Worm (Caenorhabditis elegans) whole organism, L2 larva: ENCODE data around the gene ceh-57.

Source experiments
- C34F6.9 ChIP-seq: fragments of 150-350 bp; optimal IDR thresholded peaks from 2 replicates; lab custom pipeline; 2014; ENCODE audit warnings: missing biosample characterization, missing genetic modification characterization
- F13H6.1 ChIP-seq: sonication (generic microtip); optimal IDR thresholded peaks from 2 replicates; lab custom pipeline; 2016; ENCODE audit warnings: missing genetic modification characterization, missing compliant biosample characterization
- R02D3.7 ChIP-seq: fragments of 150-350 bp; optimal IDR thresholded peaks from 2 replicates; lab custom pipeline; 2014; ENCODE audit warnings: missing biosample characterization, missing genetic modification characterization
- Y55F3AM.14 ChIP-seq: fragments of 200-800 bp; sonication (Bioruptor generic); optimal IDR thresholded peaks from 2 replicates; lab custom pipeline; 2018; ENCODE audit warnings: mild to moderate bottlenecking, missing genetic modification characterization, missing compliant biosample characterization
- ZK546.5 ChIP-seq: sonication (generic microtip); optimal IDR thresholded peaks from 2 replicates; lab custom pipeline; 2017; ENCODE audit warnings: missing biosample characterization, missing genetic modification characterization
- ama-1 ChIP-seq: fragments of 150-350 bp; optimal IDR thresholded peaks from 2 replicates; lab custom pipeline; 2018; ENCODE audit warnings: inconsistent platforms
- blmp-1 ChIP-seq: sonication (generic microtip); optimal IDR thresholded peaks from 2 replicates; lab custom pipeline; 2017; ENCODE audit warnings: missing genetic modification characterization, mild to moderate bottlenecking, missing compliant biosample characterization, antibody characterized with exemption, moderate library complexity; ENCODE audit not compliant: insufficient read depth
- ceh-82 ChIP-seq: fragments of 150-350 bp; optimal IDR thresholded peaks from 2 replicates; lab custom pipeline; 2014; ENCODE audit warnings: missing biosample characterization, missing genetic modification characterization
- crh-2 ChIP-seq: sonication (generic microtip); optimal IDR thresholded peaks from 2 replicates; lab custom pipeline; 2017; ENCODE audit warnings: missing biosample characterization, missing genetic modification characterization
- dmd-4 ChIP-seq: sonication (generic microtip); optimal IDR thresholded peaks from 2 replicates; lab custom pipeline; 2017; ENCODE audit warnings: missing biosample characterization, missing genetic modification characterization
- elt-3 ChIP-seq: sonication (generic microtip); optimal IDR thresholded peaks from 2 replicates; lab custom pipeline; 2017; ENCODE audit warnings: missing biosample characterization, missing genetic modification characterization
- fos-1 ChIP-seq: fragments of 150-350 bp; optimal IDR thresholded peaks from 2 replicates; lab custom pipeline; 2014; ENCODE audit warnings: missing biosample characterization, missing genetic modification characterization
- gmeb-1 ChIP-seq: fragments of 150-350 bp; optimal IDR thresholded peaks from 2 replicates; lab custom pipeline; 2014; ENCODE audit warnings: missing biosample characterization, missing genetic modification characterization
- lin-11 ChIP-seq: fragments of 150-350 bp; sonication (generic microtip); optimal IDR thresholded peaks from 2 replicates; lab custom pipeline; 2014; ENCODE audit warnings: missing biosample characterization, missing genetic modification characterization, inconsistent platforms, mixed read lengths
- lin-39 ChIP-seq: fragments of 150-350 bp; optimal IDR thresholded peaks from 2 replicates; lab custom pipeline; 2014; ENCODE audit warnings: missing biosample characterization, missing genetic modification reagents, missing genetic modification characterization
- lsy-2 ChIP-seq, 2 experiments: fragments of 150-350 bp in 1 of 2; sonication (generic microtip) in 1 of 2; optimal IDR thresholded peaks; 2 replicates each; lab custom pipeline; 2014 to 2017; ENCODE audit warnings: missing biosample characterization in 2 of 2, missing genetic modification characterization in 2 of 2
- mab-5 ChIP-seq: fragments of 150-350 bp; optimal IDR thresholded peaks from 2 replicates; lab custom pipeline; 2014; ENCODE audit warnings: missing biosample characterization, missing genetic modification characterization
- mdl-1 ChIP-seq, 2 experiments: fragments of 150-350 bp in 1 of 2; sonication (generic microtip) in 1 of 2; optimal IDR thresholded peaks; 2 replicates each; lab custom pipeline; 2017; ENCODE audit warnings: missing biosample characterization in 2 of 2, missing genetic modification characterization in 2 of 2
- nhr-10 ChIP-seq: sonication (generic microtip); optimal IDR thresholded peaks from 2 replicates; lab custom pipeline; 2017; ENCODE audit warnings: missing biosample characterization, missing genetic modification characterization
- nhr-11 ChIP-seq: fragments of 150-350 bp; optimal IDR thresholded peaks from 2 replicates; lab custom pipeline; 2014; ENCODE audit warnings: missing biosample characterization, missing genetic modification characterization
- nhr-129 ChIP-seq: fragments of 150-350 bp; optimal IDR thresholded peaks from 2 replicates; lab custom pipeline; 2014; ENCODE audit warnings: missing biosample characterization, missing genetic modification characterization
- nhr-21 ChIP-seq: fragments of 150-350 bp; optimal IDR thresholded peaks from 2 replicates; lab custom pipeline; 2014; ENCODE audit warnings: missing biosample characterization, missing genetic modification characterization
- nhr-23 ChIP-seq: fragments of 150-350 bp; optimal IDR thresholded peaks from 2 replicates; lab custom pipeline; 2014; ENCODE audit warnings: missing biosample characterization, missing genetic modification reagents, missing genetic modification characterization
- nhr-237 ChIP-seq: fragments of 150-350 bp; optimal IDR thresholded peaks from 2 replicates; lab custom pipeline; 2014; ENCODE audit warnings: missing biosample characterization, missing genetic modification characterization
- nhr-6 ChIP-seq: fragments of 150-350 bp; optimal IDR thresholded peaks from 2 replicates; lab custom pipeline; 2014; ENCODE audit warnings: missing biosample characterization, missing genetic modification characterization
- nhr-77 ChIP-seq: fragments of 150-350 bp; optimal IDR thresholded peaks from 2 replicates; lab custom pipeline; 2014; ENCODE audit warnings: missing biosample characterization, missing genetic modification characterization
- peb-1 ChIP-seq: fragments of 150-350 bp; optimal IDR thresholded peaks from 2 replicates; lab custom pipeline; 2014; ENCODE audit warnings: missing biosample characterization, missing genetic modification characterization
- sem-4 ChIP-seq: fragments of 150-350 bp; optimal IDR thresholded peaks from 2 replicates; lab custom pipeline; 2014; ENCODE audit warnings: missing biosample characterization, missing genetic modification reagents, missing genetic modification characterization
- skn-1 ChIP-seq: sonication (generic microtip); optimal IDR thresholded peaks from 2 replicates; lab custom pipeline; 2017; ENCODE audit warnings: missing biosample characterization, missing genetic modification characterization
- sma-3 ChIP-seq: sonication (generic microtip); optimal IDR thresholded peaks from 2 replicates; lab custom pipeline; 2016; ENCODE audit warnings: missing genetic modification reagents, missing genetic modification characterization, missing compliant biosample characterization
- sma-9 ChIP-seq, 2 experiments: fragments of 150-350 bp in 1 of 2; sonication (generic microtip) in 1 of 2; optimal IDR thresholded peaks; 2 replicates each; lab custom pipeline; 2014 to 2016; ENCODE audit warnings: missing genetic modification characterization in 2 of 2, mild to moderate bottlenecking in 1 of 2, missing biosample characterization in 1 of 2, missing compliant biosample characterization in 1 of 2, missing genetic modification reagents in 1 of 2, moderate library complexity in 1 of 2
- unc-55 ChIP-seq: fragments of 150-350 bp; sonication (generic microtip); optimal IDR thresholded peaks from 3 replicates; lab custom pipeline; 2014; ENCODE audit warnings: missing biosample characterization, missing genetic modification reagents, missing genetic modification characterization
- unc-62 ChIP-seq: fragments of 150-350 bp; optimal IDR thresholded peaks from 2 replicates; lab custom pipeline; 2014; ENCODE audit warnings: missing biosample characterization, missing genetic modification reagents, missing genetic modification characterization
- zag-1 ChIP-seq: fragments of 150-350 bp; optimal IDR thresholded peaks from 2 replicates; lab custom pipeline; 2014; ENCODE audit warnings: missing biosample characterization, missing genetic modification characterization
- ztf-1 ChIP-seq: fragments of 200-800 bp; sonication (Bioruptor generic); conservative IDR thresholded peaks from 2 replicates; pipeline ENCODE4 v1.3.6; 2022; ENCODE audit warnings: missing genetic modification characterization, missing compliant biosample characterization
- ztf-11 ChIP-seq: sonication (generic microtip); optimal IDR thresholded peaks from 2 replicates; lab custom pipeline; 2017; ENCODE audit warnings: missing biosample characterization, missing genetic modification characterization
- ztf-4 ChIP-seq: fragments of 150-350 bp; optimal IDR thresholded peaks from 2 replicates; lab custom pipeline; 2014; ENCODE audit warnings: missing biosample characterization, missing genetic modification characterization

ceh-57 gene

DNA sequence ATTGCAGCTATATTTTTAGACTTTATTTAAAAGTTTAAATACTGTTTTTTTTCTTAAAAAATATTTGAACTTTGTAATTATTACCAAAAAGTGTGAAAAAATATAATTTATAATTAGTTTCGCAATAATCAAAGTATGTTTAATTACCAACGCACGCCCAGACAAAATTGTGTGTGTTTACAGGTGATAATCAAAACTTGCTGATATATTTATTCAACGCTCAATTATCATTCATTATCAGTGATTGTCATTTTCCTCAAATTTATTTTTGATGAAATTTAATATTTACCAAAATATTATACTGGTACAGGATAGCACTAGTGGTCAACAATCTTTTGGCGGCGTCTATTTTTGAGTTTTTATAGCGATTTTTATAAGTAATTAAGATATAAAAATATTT is 5.9 kb upstream of the ceh-57 start:
- TF ChIP-seq skn-1 (tag; lab: Kevin White, UChicago) (peak; percentile 11), nhr-77 (tag; lab: Kevin White, UChicago) (no peak), fos-1 (tag; lab: Kevin White, UChicago) (peak; percentile 14), ztf-11 (tag; lab: Kevin White, UChicago) (no peak)

DNA sequence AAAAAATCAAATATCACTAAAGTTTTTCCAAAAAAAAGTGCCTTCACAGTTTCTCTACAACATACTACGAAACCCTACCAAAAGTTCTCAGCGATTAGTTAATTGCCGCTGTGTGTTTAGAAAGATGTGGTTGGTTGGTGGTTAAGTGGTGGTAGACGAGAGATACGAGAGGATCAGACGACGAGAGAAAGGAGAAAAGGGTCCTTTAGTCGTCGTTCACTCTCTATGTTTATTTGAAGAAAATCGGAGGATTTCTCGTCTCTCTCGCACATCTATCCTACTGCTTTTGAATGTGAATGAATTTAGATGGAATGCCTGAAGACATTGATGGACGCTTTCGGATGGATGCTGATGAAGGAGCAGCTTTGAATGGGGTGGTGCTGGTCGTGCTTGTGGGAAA is 3.7 kb upstream of the ceh-57 start:
- no peak for TF ChIP-seq Y55F3AM.14
- no peak for TF ChIP-seq mdl-1 (tag; optimal IDR thresholded peaks at IDR 0.05; lab: Kevin White, UChicago)
- TF ChIP-seq sma-9 (GFP tag; optimal IDR thresholded peaks at IDR 0.05; lab: Kevin White, UChicago) = no peak
- no peak for TF ChIP-seq sma-9 (tag; optimal IDR thresholded peaks at IDR 0.05; lab: Kevin White, UChicago)
- no peak for TF ChIP-seq ztf-11 (tag; lab: Kevin White, UChicago)
- no peak for TF ChIP-seq zag-1
- no peak for TF ChIP-seq dmd-4 (tag; lab: Kevin White, UChicago)
- TF ChIP-seq ztf-4 (tag; lab: Kevin White, UChicago) = no peak
- no peak for TF ChIP-seq sma-3 (GFP tag; lab: Kevin White, UChicago)
- TF ChIP-seq lsy-2 (tag; optimal IDR thresholded peaks at IDR 0.05; lab: Kevin White, UChicago) = peak in 1 of 2 experiments; percentile 31
- no peak for TF ChIP-seq lin-11
- peak; percentile 43 for TF ChIP-seq unc-55 (GFP tag; lab: Kevin White, UChicago)
- peak; percentile 41 for TF ChIP-seq C34F6.9
- TF ChIP-seq nhr-10 (tag; lab: Kevin White, UChicago) = no peak
- no peak for TF ChIP-seq crh-2
- TF ChIP-seq sem-4 = peak; percentile 11
- TF ChIP-seq ZK546.5 (tag; lab: Kevin White, UChicago) = no peak
- TF ChIP-seq peb-1 (tag; lab: Kevin White, UChicago) = no peak
- TF ChIP-seq unc-62 (GFP tag; lab: Kevin White, UChicago) = no peak
- TF ChIP-seq nhr-129 (tag; lab: Kevin White, UChicago) = peak; percentile 18
- no peak for TF ChIP-seq ztf-1 (GFP tag; lab: Robert Waterston, UW)
- no peak for TF ChIP-seq R02D3.7
- no peak for TF ChIP-seq skn-1 (tag; lab: Kevin White, UChicago)
- no peak for TF ChIP-seq blmp-1
- TF ChIP-seq nhr-11 (tag; lab: Kevin White, UChicago) = no peak
- TF ChIP-seq nhr-23 (tag; lab: Kevin White, UChicago) = no peak

DNA sequence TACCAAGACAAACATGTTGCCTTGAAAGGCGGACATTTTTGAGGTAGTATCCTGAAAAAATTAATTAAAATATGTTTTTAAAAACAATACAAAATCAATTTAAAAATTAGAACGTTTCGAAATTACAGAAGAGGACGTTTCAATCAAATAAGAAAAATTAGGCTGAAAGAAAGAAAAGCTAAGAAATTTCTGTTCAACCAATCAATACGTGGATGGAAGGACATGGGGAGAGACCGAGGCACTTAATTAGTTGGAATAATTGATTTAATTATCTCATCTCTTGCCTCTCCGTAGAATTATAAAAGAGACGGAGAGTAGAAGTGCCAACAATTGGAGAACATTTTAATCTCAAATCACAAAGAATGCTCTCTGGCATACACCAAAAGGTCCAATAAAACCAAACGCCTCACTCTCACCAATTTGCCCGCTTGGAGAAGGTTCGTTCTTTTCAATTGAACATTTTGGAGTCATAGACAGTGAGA is 2.5 kb upstream of the ceh-57 start, which contains the start of gene ceh-58:
TSS of gene ceh-58 (minus strand) at position 51 of the 482 bp plus-strand sequence.
- TF ChIP-seq sem-4 (no peak), lsy-2 (tag; optimal IDR thresholded peaks at IDR 0.05; lab: Kevin White, UChicago) (peak in 1 of 2 experiments; percentile 0)

DNA sequence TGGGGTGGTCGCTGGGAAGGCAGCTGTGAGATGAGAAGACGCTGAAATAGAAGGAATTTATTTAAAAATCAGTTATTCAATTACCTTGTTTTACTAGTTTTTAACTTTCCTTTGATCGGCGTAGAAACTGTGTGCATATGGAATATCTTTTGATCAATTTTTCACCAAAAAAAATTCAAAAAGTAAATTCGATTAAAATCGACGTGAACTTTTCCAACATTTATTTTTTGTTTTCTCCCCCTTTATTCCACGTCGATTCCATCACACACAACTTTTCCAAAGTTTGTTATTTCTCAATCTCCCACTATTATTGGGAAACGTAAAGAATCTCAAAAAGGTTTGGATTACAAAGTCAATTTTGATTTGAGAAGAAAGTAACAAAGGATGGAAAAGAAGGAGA is 6.6 kb downstream of the ceh-57 start, which contains the start of gene C07E3.4:
TSS of gene C07E3.4 (plus strand) at position 301 of the 400 bp plus-strand sequence.
- no peak for TF ChIP-seq mab-5 (tag; lab: Kevin White, UChicago)
- TF ChIP-seq nhr-11 (tag; lab: Kevin White, UChicago) = no peak
- no peak for TF ChIP-seq F13H6.1
- no peak for TF ChIP-seq Y55F3AM.14
- TF ChIP-seq nhr-21 (tag; lab: Kevin White, UChicago) = no peak
- no peak for TF ChIP-seq nhr-6 (tag; lab: Kevin White, UChicago)
- TF ChIP-seq C34F6.9 = no peak
- no peak for TF ChIP-seq lin-39 (tag; lab: Kevin White, UChicago)
- TF ChIP-seq gmeb-1 (tag; lab: Kevin White, UChicago) = no peak
- no peak for TF ChIP-seq elt-3 (tag; lab: Kevin White, UChicago)
- no peak for TF ChIP-seq lsy-2 (tag; optimal IDR thresholded peaks at IDR 0.05; lab: Kevin White, UChicago)
- no peak for TF ChIP-seq ama-1 (lab: Kevin White, UChicago)
- no peak for TF ChIP-seq crh-2
- TF ChIP-seq ceh-82 (tag; lab: Kevin White, UChicago) = no peak
- TF ChIP-seq nhr-237 (tag; lab: Kevin White, UChicago) = no peak
- no peak for TF ChIP-seq unc-62 (GFP tag; lab: Kevin White, UChicago)
- no peak for TF ChIP-seq mdl-1 (tag; optimal IDR thresholded peaks at IDR 0.05; lab: Kevin White, UChicago)
- no peak for TF ChIP-seq nhr-23 (tag; lab: Kevin White, UChicago)
